Fruit fly (Drosophila melanogaster) S2 (cell line): ENCODE measurements around the gene CG16713.

ENCODE experiments used
- CG8478 ChIP-seq: fragments of >200 bp; optimal IDR thresholded peaks from 2 replicates; lab custom pipeline; 2018
- CTCF ChIP-seq, 2 experiments: fragments of >200 bp; optimal IDR thresholded peaks; 2 replicates each; lab custom pipeline; 2018

Gene CG16713

DNA sequence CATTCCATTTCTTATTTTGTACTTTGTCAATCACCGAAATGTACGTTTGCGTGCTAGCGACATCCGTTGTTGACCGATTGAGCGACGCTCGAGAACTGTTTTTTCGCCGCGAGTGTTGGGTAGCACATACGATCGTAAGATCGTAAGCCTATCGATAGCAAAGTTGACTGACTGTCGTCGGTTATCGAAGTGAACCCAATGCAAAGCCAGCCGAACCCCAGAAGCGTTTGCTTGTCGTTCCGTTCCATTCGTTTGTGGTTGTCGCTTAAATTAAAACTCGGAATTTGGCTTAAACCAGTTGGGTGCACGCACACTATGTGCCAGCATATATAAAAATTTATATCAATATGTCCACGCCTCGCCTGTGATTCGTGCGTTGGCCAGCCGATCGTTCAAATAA lies 49.2 kb downstream of the CG16713 start:
- no peak for TF ChIP-seq CG8478 (lab: Kevin White, UChicago)
- TF ChIP-seq CTCF (optimal IDR thresholded peaks at IDR 0.05; lab: Kevin White, UChicago): no peak

DNA sequence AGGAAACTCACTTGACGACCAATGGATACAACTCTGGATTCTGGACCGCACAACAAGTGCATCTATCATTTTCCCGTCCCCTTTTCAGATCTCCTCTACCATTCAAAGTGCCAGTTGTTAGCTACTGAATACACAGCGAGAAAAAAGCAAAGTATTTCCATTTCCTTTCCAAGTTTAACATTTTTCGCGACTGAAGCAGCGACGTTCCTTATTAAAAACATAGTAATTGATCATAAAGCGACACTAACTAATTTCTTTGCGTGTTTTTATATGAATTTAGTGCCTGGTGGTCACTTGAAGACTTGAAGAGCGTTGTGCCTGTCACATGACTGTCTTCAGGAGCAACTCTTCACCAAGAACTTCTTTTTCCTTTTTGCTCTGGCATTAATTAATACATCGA lies 49.9 kb downstream of the CG16713 start:
- no peak for TF ChIP-seq CTCF (optimal IDR thresholded peaks at IDR 0.05; lab: Kevin White, UChicago)
- TF ChIP-seq CG8478 (lab: Kevin White, UChicago): no peak
